Worm (Caenorhabditis elegans) whole organism, L4 larva: Measurements from ENCODE around the gene C13F10.6.

Source experiments
- Y5F2A.4 ChIP-seq: fragments of 200-800 bp; sonication (Bioruptor generic); optimal IDR thresholded peaks from 2 replicates; lab custom pipeline; 2018; ENCODE audit warnings: mild to moderate bottlenecking, missing genetic modification characterization, missing compliant biosample characterization
- ces-1 ChIP-seq: fragments of 150-350 bp; sonication (generic microtip); optimal IDR thresholded peaks from 4 replicates; lab custom pipeline; 2014; ENCODE audit warnings: missing biosample characterization, missing genetic modification reagents, missing genetic modification characterization
- duxl-1 ChIP-seq: sonication (generic microtip); optimal IDR thresholded peaks from 2 replicates; lab custom pipeline; 2016; ENCODE audit warnings: mild to moderate bottlenecking, missing genetic modification characterization, moderate library complexity, missing compliant biosample characterization; ENCODE audit not compliant: poor library complexity
- fkh-10 ChIP-seq: fragments of 150-350 bp; optimal IDR thresholded peaks from 2 replicates; lab custom pipeline; 2014; ENCODE audit warnings: missing biosample characterization, missing genetic modification reagents, missing genetic modification characterization
- fos-1 ChIP-seq: fragments of 150-350 bp; optimal IDR thresholded peaks from 2 replicates; lab custom pipeline; 2014; ENCODE audit warnings: missing biosample characterization, missing genetic modification characterization
- lin-29 ChIP-seq: fragments of 200-800 bp; sonication (Bioruptor generic); IDR thresholded peaks from 2 replicates; pipeline ENCODE4 v1.3.6; 2022; ENCODE audit warnings: missing genetic modification reagents, missing genetic modification characterization, missing compliant biosample characterization
- lsy-2 ChIP-seq, 2 experiments: fragments of 150-350 bp in 1 of 2; sonication (generic microtip) in 1 of 2; optimal IDR thresholded peaks; 2 replicates each; lab custom pipeline; 2014 to 2017; ENCODE audit warnings: missing biosample characterization in 2 of 2, missing genetic modification characterization in 2 of 2
- pha-4 ChIP-seq, 2 experiments: fragments of 150-350 bp in 1 of 2; fragments of 200-800 bp in 1 of 2; sonication (Bioruptor generic) in 1 of 2; IDR thresholded peaks in 1 of 2; optimal IDR thresholded peaks in 1 of 2; 2 replicates each; pipeline versions ENCODE4 v1.3.6 to Lab custom; 2014 to 2022; ENCODE audit warnings: missing genetic modification characterization in 2 of 2, missing genetic modification reagents in 2 of 2, missing biosample characterization in 1 of 2, missing compliant biosample characterization in 1 of 2
- unc-62 ChIP-seq, 3 experiments: fragments of 150-350 bp in 1 of 3; sonication (generic microtip); optimal IDR thresholded peaks in 2 of 3; peaks in 1 of 3; 1 replicate in 1 of 3; 2 replicates in 2 of 3; lab custom pipeline; 2014 to 2017; ENCODE audit warnings: missing biosample characterization in 3 of 3, missing genetic modification characterization in 3 of 3, missing genetic modification reagents in 3 of 3, missing genotype in 1 of 3

- no peak for TF ChIP-seq Y5F2A.4 (GFP tag; lab: Kevin White, UChicago)
- TF ChIP-seq lsy-2 (tag; optimal IDR thresholded peaks at IDR 0.05; lab: Kevin White, UChicago), result peak in 1 of 2 experiments; percentile 86
- no peak for TF ChIP-seq fkh-10 (GFP tag; lab: Kevin White, UChicago)
- TF ChIP-seq fos-1 (tag; lab: Kevin White, UChicago), result no peak
- TF ChIP-seq duxl-1 (tag; lab: Kevin White, UChicago), result peak; percentile 66
- TF ChIP-seq ces-1, result no peak
- TF ChIP-seq unc-62 (GFP tag; optimal IDR thresholded peaks at IDR 0.05 in 1 of 2; lab: Kevin White, UChicago), result peak in 1 of 2 experiments; percentile 92
- TF ChIP-seq unc-62 (tag; optimal IDR thresholded peaks at IDR 0.05; lab: Kevin White, UChicago), result no peak
- peak; percentile 67; the same call in 1 of the 2 replicates for TF ChIP-seq lin-29 (GFP tag; lab: Robert Waterston, UW)
- no peak for TF ChIP-seq pha-4 (GFP tag; IDR thresholded peaks at IDR 0.05; lab: Robert Waterston, UW)
- TF ChIP-seq pha-4 (tag; optimal IDR thresholded peaks at IDR 0.05; lab: Kevin White, UChicago), result peak; percentile 75
These were observed 16.3 kb upstream of the C13F10.6 start, which contains the start of gene hyls-1 for ce11 chrV:7237133-7237532.
